Fruit fly (Drosophila melanogaster): ENCODE data around the gene CG8568.
A peak's percentile ranks its signal among the peaks of the same experiment; 100 is the strongest.

dm6 chrX:17465523-17465922 is 13.2 kb upstream of the CG8568 start:
- TF ChIP-seq pdm3 (GFP tag; optimal IDR thresholded peaks at IDR 0.05) (no peak), CG10631 (GFP tag; optimal IDR thresholded peaks at IDR 0.05) (no peak), fd59A (GFP tag; optimal IDR thresholded peaks at IDR 0.05) (no peak), dac (GFP tag; optimal IDR thresholded peaks at IDR 0.05) (no peak), CG6854 (GFP tag; optimal IDR thresholded peaks at IDR 0.05) (no peak), Sox102F (GFP tag; optimal IDR thresholded peaks at IDR 0.05) (no peak), Hr4 (GFP tag; optimal IDR thresholded peaks at IDR 0.05) (peak; percentile 37), CG1621 (tag; optimal IDR thresholded peaks at IDR 0.05) (no peak), topi (GFP tag; optimal IDR thresholded peaks at IDR 0.05) (peak; percentile 16), lz (GFP tag; optimal IDR thresholded peaks at IDR 0.05) (no peak)

Measured in whole organism, prepupa.